Worm (Caenorhabditis elegans) whole organism, midembryonic: ENCODE data around the gene cyp-14A3.

Source experiments
- flt-1 ChIP-seq: fragments of 200-800 bp; sonication (Bioruptor generic); IDR thresholded peaks from 2 replicates; pipeline ENCODE4 v1.3.6; 2022; ENCODE audit warnings: missing genetic modification characterization, missing compliant biosample characterization
- klf-2 ChIP-seq: fragments of 200-800 bp; sonication (Bioruptor generic); conservative IDR thresholded peaks from 2 replicates; pipeline ENCODE4 v1.3.6; 2022; ENCODE audit warnings: missing genetic modification reagents, missing genetic modification characterization, missing compliant biosample characterization
- med-1 ChIP-seq: sonication (generic microtip); optimal IDR thresholded peaks from 2 replicates; lab custom pipeline; 2017; ENCODE audit warnings: missing genetic modification characterization, mild to moderate bottlenecking, missing compliant biosample characterization, antibody characterized with exemption, missing genetic modification reagents; ENCODE audit not compliant: insufficient read depth
- ref-1 ChIP-seq: fragments of 200-800 bp; sonication (Bioruptor generic); conservative IDR thresholded peaks from 2 replicates; pipeline ENCODE4 v1.3.6; 2022; ENCODE audit warnings: missing genetic modification reagents, missing genetic modification characterization, missing compliant biosample characterization
- tab-1 ChIP-seq: fragments of 200-800 bp; sonication (Bioruptor generic); IDR thresholded peaks from 2 replicates; pipeline ENCODE4 v1.3.6; 2022; ENCODE audit warnings: missing genetic modification characterization, missing compliant biosample characterization
- ztf-29 ChIP-seq: fragments of 200-800 bp; sonication (Bioruptor generic); IDR thresholded peaks from 2 replicates; pipeline ENCODE4 v1.3.6; 2022; ENCODE audit warnings: missing genetic modification reagents, missing genetic modification characterization, missing compliant biosample characterization

- no peak for TF ChIP-seq klf-2 (GFP tag; lab: Robert Waterston, UW)
- TF ChIP-seq ztf-29 (GFP tag; lab: Robert Waterston, UW) = no peak
- TF ChIP-seq flt-1 (GFP tag; lab: Robert Waterston, UW) = no peak
- TF ChIP-seq ref-1 (GFP tag; lab: Robert Waterston, UW) = no peak
- no peak for TF ChIP-seq tab-1 (GFP tag; lab: Robert Waterston, UW)
- TF ChIP-seq med-1 (GFP tag; lab: Kevin White, UChicago) = no peak
These were observed 25.7 kb downstream of the cyp-14A3 start, which contains the start of gene K08H2.7 for ce11 chrX:13248265-13248664.
